Worm (Caenorhabditis elegans) whole organism, L3 larva: ENCODE measurements around the gene F14B8.6.

Experiments used
- R02D3.7 ChIP-seq: fragments of 150-350 bp; optimal IDR thresholded peaks from 2 replicates; lab custom pipeline; 2014; ENCODE audit warnings: missing biosample characterization, missing genetic modification characterization
- ZK546.5 ChIP-seq: sonication (generic microtip); optimal IDR thresholded peaks from 2 replicates; lab custom pipeline; 2017; ENCODE audit warnings: missing biosample characterization, missing genetic modification characterization
- ama-1 ChIP-seq: fragments of 150-350 bp; optimal IDR thresholded peaks from 2 replicates; lab custom pipeline; 2018
- ceh-16 ChIP-seq: sonication (generic microtip); optimal IDR thresholded peaks from 2 replicates; lab custom pipeline; 2017; ENCODE audit warnings: missing biosample characterization, missing genetic modification characterization
- ceh-28 ChIP-seq: fragments of 150-350 bp; optimal IDR thresholded peaks from 2 replicates; lab custom pipeline; 2014; ENCODE audit warnings: missing biosample characterization, missing genetic modification reagents, missing genetic modification characterization
- daf-12 ChIP-seq: fragments of 150-350 bp; optimal IDR thresholded peaks from 2 replicates; lab custom pipeline; 2014; ENCODE audit warnings: missing biosample characterization, missing genetic modification reagents, missing genetic modification characterization
- egl-27 ChIP-seq: sonication (generic microtip); optimal IDR thresholded peaks from 4 replicates; lab custom pipeline; 2017; ENCODE audit warnings: missing biosample characterization, missing genetic modification reagents, missing genetic modification characterization
- egl-5 ChIP-seq: fragments of 150-350 bp; optimal IDR thresholded peaks from 2 replicates; lab custom pipeline; 2017; ENCODE audit warnings: missing biosample characterization, missing genetic modification reagents, missing genetic modification characterization, inconsistent platforms
- elt-1 ChIP-seq: fragments of 150-350 bp; optimal IDR thresholded peaks from 2 replicates; lab custom pipeline; 2014; ENCODE audit warnings: missing biosample characterization, missing genetic modification characterization
- elt-2 ChIP-seq: sonication (generic microtip); optimal IDR thresholded peaks from 2 replicates; lab custom pipeline; 2016; ENCODE audit warnings: missing genetic modification reagents, mild to moderate bottlenecking, missing genetic modification characterization, missing compliant biosample characterization
- eor-1 ChIP-seq, 2 experiments: fragments of 150-350 bp; optimal IDR thresholded peaks; 2 replicates each; lab custom pipeline; 2014 to 2018; ENCODE audit warnings: missing biosample characterization in 2 of 2, missing genetic modification characterization in 2 of 2
- fkh-10 ChIP-seq: sonication (generic microtip); optimal IDR thresholded peaks from 2 replicates; lab custom pipeline; 2017; ENCODE audit warnings: missing biosample characterization, missing genetic modification reagents, missing genetic modification characterization
- fkh-2 ChIP-seq: fragments of 150-350 bp; optimal IDR thresholded peaks from 2 replicates; lab custom pipeline; 2014; ENCODE audit warnings: missing biosample characterization, missing genetic modification reagents, missing genetic modification characterization
- fos-1 ChIP-seq: fragments of 150-350 bp; optimal IDR thresholded peaks from 2 replicates; lab custom pipeline; 2014; ENCODE audit warnings: missing biosample characterization, missing genetic modification characterization
- lin-39 ChIP-seq: fragments of 150-350 bp; optimal IDR thresholded peaks from 2 replicates; lab custom pipeline; 2018; ENCODE audit warnings: missing biosample characterization, missing genetic modification reagents, missing genetic modification characterization
- lsy-12 ChIP-seq: sonication (generic microtip); optimal IDR thresholded peaks from 2 replicates; lab custom pipeline; 2016; ENCODE audit warnings: mild to moderate bottlenecking, missing genetic modification characterization, missing compliant biosample characterization
- mml-1 ChIP-seq: fragments of 150-350 bp; sonication (generic microtip); optimal IDR thresholded peaks from 3 replicates; lab custom pipeline; 2014; ENCODE audit warnings: missing biosample characterization, missing genetic modification characterization
- nfya-1 ChIP-seq: sonication (generic microtip); optimal IDR thresholded peaks from 2 replicates; lab custom pipeline; 2017; ENCODE audit warnings: missing genetic modification characterization, mild to moderate bottlenecking, missing compliant biosample characterization, antibody characterized with exemption, moderate library complexity; ENCODE audit not compliant: insufficient read depth
- nhr-12 ChIP-seq: fragments of 150-350 bp; optimal IDR thresholded peaks from 2 replicates; lab custom pipeline; 2014; ENCODE audit warnings: missing biosample characterization, missing genetic modification characterization
- nhr-23 ChIP-seq: fragments of 150-350 bp; optimal IDR thresholded peaks from 2 replicates; lab custom pipeline; 2014; ENCODE audit warnings: missing biosample characterization, missing genetic modification reagents, missing genetic modification characterization
- nhr-25 ChIP-seq: sonication (generic microtip); optimal IDR thresholded peaks from 2 replicates; lab custom pipeline; 2017; ENCODE audit warnings: missing biosample characterization, missing genetic modification characterization
- nhr-28 ChIP-seq: fragments of 150-350 bp; optimal IDR thresholded peaks from 2 replicates; lab custom pipeline; 2014; ENCODE audit warnings: missing biosample characterization, missing genetic modification characterization
- nhr-67 ChIP-seq: fragments of 150-350 bp; optimal IDR thresholded peaks from 2 replicates; lab custom pipeline; 2014; ENCODE audit warnings: missing biosample characterization, missing genetic modification characterization
- nhr-76 ChIP-seq: fragments of 150-350 bp; sonication (generic microtip); optimal IDR thresholded peaks from 5 replicates; lab custom pipeline; 2014; ENCODE audit warnings: missing biosample characterization, missing genetic modification characterization
- nhr-77 ChIP-seq: fragments of 150-350 bp; optimal IDR thresholded peaks from 2 replicates; lab custom pipeline; 2014; ENCODE audit warnings: missing biosample characterization, missing genetic modification characterization
- pha-4 ChIP-seq: fragments of 150-350 bp; optimal IDR thresholded peaks from 2 replicates; lab custom pipeline; 2014; ENCODE audit warnings: missing biosample characterization, missing genetic modification reagents, missing genetic modification characterization
- sea-2 ChIP-seq: fragments of 150-350 bp; sonication (generic microtip); optimal IDR thresholded peaks from 4 replicates; lab custom pipeline; 2014; ENCODE audit warnings: missing biosample characterization, missing genetic modification reagents, missing genetic modification characterization
- skn-1 ChIP-seq: fragments of 150-350 bp; optimal IDR thresholded peaks from 2 replicates; lab custom pipeline; 2014; ENCODE audit warnings: missing biosample characterization, missing genetic modification characterization
- snpc-4 ChIP-seq: fragments of 150-350 bp; optimal IDR thresholded peaks from 2 replicates; lab custom pipeline; 2014; ENCODE audit warnings: missing biosample characterization, missing genetic modification characterization
- tbx-2 ChIP-seq: sonication (generic microtip); optimal IDR thresholded peaks from 2 replicates; lab custom pipeline; 2016; ENCODE audit warnings: mild to moderate bottlenecking, missing genetic modification characterization, missing compliant biosample characterization
- unc-39 ChIP-seq: sonication (generic microtip); optimal IDR thresholded peaks from 4 replicates; lab custom pipeline; 2017; ENCODE audit warnings: missing biosample characterization, missing genetic modification characterization
- ztf-4 ChIP-seq: fragments of 150-350 bp; optimal IDR thresholded peaks from 2 replicates; lab custom pipeline; 2014; ENCODE audit warnings: missing biosample characterization, missing genetic modification characterization

Gene F14B8.6

DNA sequence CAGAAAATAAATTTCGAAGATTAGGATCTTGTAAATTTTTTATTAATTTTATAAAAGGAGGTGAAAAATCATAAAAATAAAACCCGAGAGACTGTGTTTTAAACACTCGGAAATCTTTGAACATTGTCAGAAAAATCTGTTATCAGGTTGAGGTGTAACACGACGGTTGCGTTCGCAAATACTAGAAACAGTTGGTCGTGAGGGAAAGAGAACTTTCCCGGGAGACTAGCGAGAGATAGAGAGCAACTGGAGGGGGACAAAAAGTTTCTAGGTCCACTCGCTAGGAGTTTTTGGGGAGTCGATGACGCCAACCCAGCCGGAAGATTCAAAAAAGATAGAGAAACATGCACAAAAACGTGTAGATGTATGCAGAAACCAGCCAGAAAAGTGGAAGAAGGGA, 30.1 kb upstream of the F14B8.6 start:
- TF ChIP-seq ceh-28 (no peak), nfya-1 (peak; percentile 5), nhr-67 (no peak), eor-1 (tag; optimal IDR thresholded peaks at IDR 0.05; lab: Kevin White, UChicago) (no peak), mml-1 (tag; lab: Kevin White, UChicago) (no peak), nhr-77 (no peak), nhr-28 (tag; lab: Kevin White, UChicago) (no peak), ama-1 (lab: Kevin White, UChicago) (no peak)

DNA sequence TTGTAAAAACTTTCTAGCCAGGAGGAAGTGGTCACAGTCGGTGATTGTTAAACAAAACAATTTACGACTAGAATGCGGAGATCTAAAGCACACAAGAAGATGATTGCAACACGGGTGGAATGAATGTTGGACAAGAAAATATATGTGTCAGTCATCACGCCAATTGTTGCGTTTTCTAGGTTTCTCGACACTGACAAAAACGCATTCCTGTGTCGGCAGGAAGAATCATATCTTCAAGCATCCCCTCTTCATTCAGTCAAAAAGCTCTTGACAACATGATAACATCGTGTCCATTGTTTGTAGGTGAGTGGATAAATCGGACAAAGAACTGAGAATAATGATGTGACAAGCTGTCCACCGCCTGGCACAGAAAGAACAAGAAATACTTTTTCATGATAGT, 27.3 kb upstream of the F14B8.6 start:
- TF ChIP-seq ceh-16 (tag; lab: Kevin White, UChicago) (no peak), egl-5 (peak; percentile 49)

DNA sequence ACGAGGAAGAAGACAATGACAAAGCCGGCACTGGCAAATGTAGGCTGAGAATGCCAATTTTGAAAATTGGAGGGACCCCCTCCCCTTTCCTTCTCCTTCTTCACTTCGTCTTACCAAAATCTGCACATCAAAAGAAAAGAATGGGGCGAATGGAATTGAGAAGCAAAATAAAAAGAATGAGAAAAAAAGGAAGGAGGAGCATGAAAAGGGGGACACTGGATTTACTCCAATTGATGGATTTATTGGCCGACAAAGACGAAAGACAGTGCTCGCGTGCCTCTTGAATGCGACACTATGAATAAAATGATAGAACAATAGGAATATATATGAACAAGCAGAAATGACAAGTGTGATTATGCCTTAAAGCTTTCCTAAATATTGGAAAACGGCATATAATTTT, 26.7 kb upstream of the F14B8.6 start:
- TF ChIP-seq ceh-28 (no peak), lin-39 (tag; lab: Kevin White, UChicago) (peak; percentile 5), nhr-67 (no peak)
- TF ChIP-seq, all 47 proteins: peak for 1

DNA sequence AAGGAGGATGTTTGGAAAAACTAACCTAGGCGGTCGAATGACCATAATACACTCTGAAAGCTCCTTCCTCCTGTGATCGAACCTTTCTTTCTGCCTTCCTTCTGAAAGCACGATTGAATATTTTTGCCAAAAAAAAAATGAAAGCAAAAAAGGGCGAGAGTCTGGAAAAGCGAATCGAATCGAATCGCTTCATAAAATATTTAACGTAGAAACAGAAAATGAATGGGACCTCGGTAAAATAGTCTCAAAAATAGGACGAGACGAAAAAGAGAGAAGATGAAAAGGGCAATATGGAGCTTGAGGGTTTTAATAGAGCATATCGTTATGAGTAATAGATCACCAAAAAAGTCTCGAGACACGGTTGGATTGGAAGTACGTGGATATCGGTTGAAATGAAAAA, 24.1 kb upstream of the F14B8.6 start, which contains the start of gene inx-1:
Gene inx-1 (minus strand): TSS at position 101 of the 400 bp plus-strand sequence.
- no peak for TF ChIP-seq nfya-1
- TF ChIP-seq nhr-12: no peak
- no peak for TF ChIP-seq ceh-28
- TF ChIP-seq ZK546.5 (tag; lab: Kevin White, UChicago): no peak
- TF ChIP-seq tbx-2: no peak
- TF ChIP-seq unc-39 (tag; lab: Kevin White, UChicago): no peak
- TF ChIP-seq elt-1 (tag; lab: Kevin White, UChicago): no peak
- TF ChIP-seq fkh-2: no peak
- no peak for TF ChIP-seq elt-2 (tag; lab: Kevin White, UChicago)
- no peak for TF ChIP-seq nhr-76
- TF ChIP-seq daf-12 (tag; lab: Kevin White, UChicago): no peak
- no peak for TF ChIP-seq fos-1
- TF ChIP-seq R02D3.7 (tag; lab: Kevin White, UChicago): no peak
- TF ChIP-seq lin-39 (tag; lab: Kevin White, UChicago): no peak
- TF ChIP-seq nhr-25 (tag; lab: Kevin White, UChicago): no peak
- no peak for TF ChIP-seq skn-1
- no peak for TF ChIP-seq snpc-4
- TF ChIP-seq, all 47 proteins: peak for 0

DNA sequence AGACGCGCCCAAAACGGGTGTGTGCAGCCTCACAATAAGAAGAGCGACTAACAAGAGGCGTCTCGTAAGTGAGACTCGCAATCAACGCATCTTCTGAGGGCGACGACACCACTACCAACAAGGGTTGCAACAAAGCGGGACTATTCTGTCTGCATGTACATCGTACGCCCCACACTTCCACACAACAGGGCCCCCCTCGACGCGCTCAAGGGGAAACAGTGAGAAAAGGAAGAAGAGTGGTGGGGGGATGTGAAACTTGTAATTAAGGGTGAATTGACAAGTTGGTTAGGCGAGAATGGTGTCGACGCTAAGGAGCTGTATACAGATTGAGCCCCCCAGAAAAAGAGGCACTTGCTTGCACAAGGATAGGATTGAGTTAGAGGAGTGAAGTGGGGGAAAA, 21.1 kb upstream of the F14B8.6 start:
- TF ChIP-seq pha-4: no peak
- no peak for TF ChIP-seq sea-2
- no peak for TF ChIP-seq elt-1 (tag; lab: Kevin White, UChicago)
- TF ChIP-seq lsy-12 (tag; lab: Kevin White, UChicago): no peak
- no peak for TF ChIP-seq nfya-1
- TF ChIP-seq nhr-67: no peak

DNA sequence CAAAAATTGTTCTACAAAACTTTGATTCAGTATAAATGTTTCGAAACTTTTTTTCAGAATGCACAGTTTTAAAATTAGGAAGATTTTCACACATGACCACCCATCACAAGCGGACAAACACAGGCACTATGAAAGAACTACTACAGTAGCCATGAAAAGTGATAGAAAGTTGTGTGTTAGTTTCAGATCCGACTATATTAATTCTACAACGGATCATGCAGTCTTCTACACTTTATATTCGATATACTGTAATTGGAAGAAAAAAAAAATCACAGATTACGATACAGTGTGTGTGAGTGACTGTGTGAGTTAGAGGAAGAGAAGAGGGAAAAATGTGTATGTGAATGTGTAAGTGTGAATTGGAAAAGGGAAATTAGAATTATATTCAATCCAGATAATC, 14.6 kb upstream of the F14B8.6 start:
- no peak for TF ChIP-seq ceh-28

DNA sequence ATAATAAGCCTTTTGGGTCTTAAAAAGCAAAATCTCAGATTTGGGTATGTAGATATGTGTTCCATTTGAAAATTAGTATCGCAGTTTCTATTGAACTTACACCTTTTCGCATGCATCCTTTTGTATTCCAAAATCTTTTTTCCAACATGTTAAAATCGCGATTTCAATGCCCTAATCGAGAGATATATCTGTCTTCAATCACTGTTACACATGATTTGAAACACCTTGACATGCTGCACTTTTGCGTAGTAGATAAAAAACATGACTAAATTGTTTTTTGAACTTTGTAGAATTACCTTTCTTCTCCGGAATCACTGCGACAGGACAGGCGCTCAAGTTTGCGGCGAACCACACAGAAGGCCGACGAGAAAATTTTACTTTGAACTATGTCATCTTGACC, 9.5 kb upstream of the F14B8.6 start:
- TF ChIP-seq nhr-23 (tag; lab: Kevin White, UChicago): peak; percentile 76
- TF ChIP-seq elt-1 (tag; lab: Kevin White, UChicago): peak; percentile 66
- no peak for TF ChIP-seq egl-27
- no peak for TF ChIP-seq pha-4
- TF ChIP-seq nhr-77: no peak

DNA sequence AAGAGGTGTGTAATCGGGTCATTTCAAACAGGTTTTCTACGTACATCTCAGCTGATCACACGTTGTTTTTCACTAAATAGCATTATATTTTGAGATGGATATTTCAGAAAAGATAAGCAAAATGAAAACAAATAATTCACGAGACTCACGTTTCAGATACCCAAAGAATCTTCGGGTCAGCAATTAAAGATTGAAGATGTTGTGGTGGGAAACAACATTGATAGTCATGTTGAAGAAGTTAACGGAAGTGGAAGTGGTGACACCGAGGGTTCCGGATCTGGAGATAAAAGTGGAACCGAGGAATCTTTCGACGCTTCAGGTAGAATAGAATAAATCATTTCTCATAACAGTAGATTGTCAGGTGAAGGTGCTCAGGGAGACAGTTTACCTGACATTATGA, 8.6 kb upstream of the F14B8.6 start:
- no peak for TF ChIP-seq ztf-4
- TF ChIP-seq fkh-10 (GFP tag; lab: Kevin White, UChicago): no peak
